Fruit fly (Drosophila melanogaster) whole organism, embryonic: Measurements from ENCODE around the gene Trs20.

Experiments used
- CG10274 ChIP-seq: fragments of 200-800 bp; sonication (Bioruptor generic); optimal IDR thresholded peaks from 3 replicates; lab custom pipeline; 2017; ENCODE audit warnings: missing biosample characterization, mild to moderate bottlenecking, missing genetic modification characterization
- CG11560 ChIP-seq: fragments of 200-800 bp; sonication (Bioruptor generic); IDR thresholded peaks from 3 replicates; pipeline ENCODE4 v1.3.6; 2022; ENCODE audit warnings: missing biosample characterization, missing genetic modification characterization
- CG11696 ChIP-seq: fragments of 200-800 bp; sonication (Bioruptor generic); IDR thresholded peaks from 2 replicates; pipeline ENCODE4 v1.3.6; 2022; ENCODE audit warnings: missing biosample characterization, missing genetic modification characterization
- CG12219 ChIP-seq: fragments of 200-800 bp; sonication (Bioruptor generic); optimal IDR thresholded peaks from 3 replicates; lab custom pipeline; 2018; ENCODE audit warnings: missing biosample characterization, mild to moderate bottlenecking, missing genetic modification characterization
- CG12236 ChIP-seq: fragments of 200-800 bp; sonication (Bioruptor generic); optimal IDR thresholded peaks from 2 replicates; lab custom pipeline; 2016; ENCODE audit warnings: missing biosample characterization, missing genetic modification characterization
- CG13424 ChIP-seq: fragments of 200-800 bp; sonication (Bioruptor generic); optimal IDR thresholded peaks from 2 replicates; lab custom pipeline; 2019; ENCODE audit warnings: missing biosample characterization, mild to moderate bottlenecking, missing genetic modification characterization, moderate library complexity
- CG14014 ChIP-seq: fragments of 200-800 bp; sonication (Bioruptor generic); IDR thresholded peaks from 2 replicates; pipeline ENCODE4 v1.3.6; 2022; ENCODE audit warnings: missing biosample characterization, missing genetic modification characterization
- CG1602 ChIP-seq: fragments of 200-800 bp; sonication (Bioruptor generic); optimal IDR thresholded peaks from 3 replicates; lab custom pipeline; 2016; ENCODE audit warnings: missing biosample characterization, missing genetic modification characterization
- CG16863 ChIP-seq: fragments of 200-800 bp; sonication (Bioruptor generic); optimal IDR thresholded peaks from 3 replicates; lab custom pipeline; 2016; ENCODE audit warnings: missing biosample characterization, missing genetic modification characterization
- CG17829 ChIP-seq: fragments of 200-800 bp; optimal IDR thresholded peaks from 2 replicates; lab custom pipeline; 2019; ENCODE audit warnings: missing biosample characterization, mild to moderate bottlenecking, missing genetic modification characterization, moderate library complexity
- CG18476 ChIP-seq: fragments of 200-800 bp; sonication (Bioruptor generic); optimal IDR thresholded peaks from 2 replicates; lab custom pipeline; 2016; ENCODE audit warnings: missing biosample characterization, mild to moderate bottlenecking, missing genetic modification characterization
- CG2129 ChIP-seq: fragments of 200-800 bp; sonication (Bioruptor generic); IDR thresholded peaks from 2 replicates; pipeline ENCODE4 v1.3.6; 2022; ENCODE audit warnings: missing biosample characterization, missing genetic modification characterization; ENCODE audit not compliant: partially characterized antibody
- CG2199 ChIP-seq: fragments of 200-800 bp; sonication (Bioruptor generic); IDR thresholded peaks from 3 replicates; pipeline ENCODE4 v1.3.6; 2022; ENCODE audit warnings: missing biosample characterization, missing genetic modification characterization
- CG2875 ChIP-seq: fragments of 200-800 bp; sonication (Bioruptor generic); optimal IDR thresholded peaks from 2 replicates; lab custom pipeline; 2017; ENCODE audit warnings: missing biosample characterization, mild to moderate bottlenecking, missing genetic modification characterization, missing genetic modification reagents
- CG30403 ChIP-seq: fragments of 200-800 bp; sonication (Bioruptor generic); optimal IDR thresholded peaks from 3 replicates; lab custom pipeline; 2016; ENCODE audit warnings: missing biosample characterization, missing genetic modification characterization
- CG33557 ChIP-seq: fragments of 200-800 bp; sonication (Bioruptor generic); optimal IDR thresholded peaks from 2 replicates; lab custom pipeline; 2019; ENCODE audit warnings: missing biosample characterization, mild to moderate bottlenecking, missing genetic modification characterization, moderate library complexity
- CG6272 ChIP-seq: fragments of 200-800 bp; sonication (Bioruptor generic); IDR thresholded peaks from 2 replicates; pipeline ENCODE4 v1.3.6; 2022; ENCODE audit warnings: missing biosample characterization, missing genetic modification characterization
- CG6854 ChIP-seq: fragments of 200-800 bp; sonication (Bioruptor generic); optimal IDR thresholded peaks from 3 replicates; lab custom pipeline; 2017; ENCODE audit warnings: missing biosample characterization, mild to moderate bottlenecking, missing genetic modification characterization
- CHES-1-like ChIP-seq: fragments of 200-800 bp; sonication (Bioruptor generic); optimal IDR thresholded peaks from 2 replicates; lab custom pipeline; 2016; ENCODE audit warnings: missing biosample characterization, missing genetic modification characterization
- Chrac-16 ChIP-seq: fragments of 200-800 bp; sonication (Bioruptor generic); optimal IDR thresholded peaks from 3 replicates; lab custom pipeline; 2016; ENCODE audit warnings: missing biosample characterization, missing genetic modification characterization
- Drgx ChIP-seq: fragments of 200-800 bp; sonication (Bioruptor generic); IDR thresholded peaks from 2 replicates; pipeline ENCODE4 v1.3.6; 2022; ENCODE audit warnings: missing biosample characterization, missing genetic modification characterization
- Gug ChIP-seq: fragments of 200-800 bp; sonication (Bioruptor generic); IDR thresholded peaks from 4 replicates; pipeline ENCODE4 v1.3.6; 2022; ENCODE audit warnings: missing biosample characterization, missing genetic modification characterization
- HLH54F ChIP-seq: fragments of 200-800 bp; sonication (Bioruptor generic); optimal IDR thresholded peaks from 3 replicates; lab custom pipeline; 2016; ENCODE audit warnings: missing biosample characterization, missing genetic modification characterization
- HmgZ ChIP-seq: fragments of 200-800 bp; sonication (Bioruptor generic); optimal IDR thresholded peaks from 2 replicates; lab custom pipeline; 2018; ENCODE audit warnings: missing biosample characterization, mild to moderate bottlenecking, missing genetic modification characterization
- Lpt ChIP-seq: fragments of >200 bp; optimal IDR thresholded peaks from 2 replicates; lab custom pipeline; 2018; ENCODE audit warnings: missing biosample characterization, missing genetic modification characterization
- MBD-R2 ChIP-seq: fragments of 200-800 bp; sonication (Bioruptor generic); IDR thresholded peaks from 2 replicates; pipeline ENCODE4 v1.3.6; 2022; ENCODE audit warnings: missing biosample characterization, missing genetic modification characterization
- Max ChIP-seq: fragments of 200-800 bp; sonication (Bioruptor generic); optimal IDR thresholded peaks from 2 replicates; lab custom pipeline; 2016; ENCODE audit warnings: missing biosample characterization, mild to moderate bottlenecking, missing genetic modification characterization
- Oli ChIP-seq: fragments of 200-800 bp; sonication (Bioruptor generic); optimal IDR thresholded peaks from 2 replicates; lab custom pipeline; 2018; ENCODE audit warnings: missing biosample characterization, mild to moderate bottlenecking, missing genetic modification characterization, moderate library complexity
- Side ChIP-seq: fragments of 200-800 bp; sonication (Bioruptor generic); optimal IDR thresholded peaks from 2 replicates; lab custom pipeline; 2016; ENCODE audit warnings: missing biosample characterization, missing genetic modification characterization
- Six4 ChIP-seq: fragments of 200-800 bp; sonication (Bioruptor generic); optimal IDR thresholded peaks from 2 replicates; lab custom pipeline; 2016; ENCODE audit warnings: missing biosample characterization, missing genetic modification characterization
- abd-A ChIP-seq: fragments of 200-800 bp; sonication (Bioruptor generic); optimal IDR thresholded peaks from 3 replicates; lab custom pipeline; 2019; ENCODE audit warnings: missing biosample characterization, mild to moderate bottlenecking, missing genetic modification characterization, moderate library complexity
- ac ChIP-seq: fragments of 200-800 bp; sonication (Bioruptor generic); optimal IDR thresholded peaks from 3 replicates; lab custom pipeline; 2017; ENCODE audit warnings: missing biosample characterization, mild to moderate bottlenecking, missing genetic modification characterization
- bowl ChIP-seq: fragments of 200-800 bp; sonication (Bioruptor generic); IDR thresholded peaks from 2 replicates; pipeline ENCODE4 v1.3.6; 2022; ENCODE audit warnings: missing biosample characterization, missing genetic modification characterization
- cg ChIP-seq: fragments of 200-800 bp; sonication (Bioruptor generic); optimal IDR thresholded peaks from 3 replicates; lab custom pipeline; 2019; ENCODE audit warnings: missing biosample characterization, mild to moderate bottlenecking, missing genetic modification characterization, moderate library complexity
- chn ChIP-seq: fragments of 200-800 bp; sonication (Bioruptor generic); optimal IDR thresholded peaks from 2 replicates; lab custom pipeline; 2016; ENCODE audit warnings: missing biosample characterization, missing genetic modification characterization
- crc ChIP-seq: fragments of 200-800 bp; sonication (Bioruptor generic); optimal IDR thresholded peaks from 2 replicates; lab custom pipeline; 2016; ENCODE audit warnings: missing biosample characterization, missing genetic modification characterization
- gem ChIP-seq: fragments of 200-800 bp; sonication (Bioruptor generic); optimal IDR thresholded peaks from 2 replicates; lab custom pipeline; 2019; ENCODE audit warnings: missing biosample characterization, mild to moderate bottlenecking, missing genetic modification characterization, moderate library complexity
- jing ChIP-seq: fragments of 200-800 bp; sonication (Bioruptor generic); optimal IDR thresholded peaks from 2 replicates; lab custom pipeline; 2018; ENCODE audit warnings: missing biosample characterization, mild to moderate bottlenecking, missing genetic modification characterization
- kni ChIP-seq: fragments of 200-800 bp; sonication (Bioruptor generic); optimal IDR thresholded peaks from 3 replicates; lab custom pipeline; 2017; ENCODE audit warnings: mild to moderate bottlenecking, missing biosample characterization, missing genetic modification reagents, missing genetic modification characterization
- lola ChIP-seq, 3 experiments: fragments of >200 bp in 2 of 3; fragments of 200-800 bp in 1 of 3; sonication (Bioruptor generic) in 1 of 3; optimal IDR thresholded peaks; 2 replicates each; lab custom pipeline; 2017 to 2019; ENCODE audit warnings: missing biosample characterization in 3 of 3, missing genetic modification characterization in 3 of 3, mild to moderate bottlenecking in 1 of 3, moderate library complexity in 1 of 3
- pita ChIP-seq: fragments of 200-800 bp; sonication (Bioruptor generic); optimal IDR thresholded peaks from 2 replicates; lab custom pipeline; 2017; ENCODE audit warnings: missing biosample characterization, mild to moderate bottlenecking, missing genetic modification characterization
- pnt ChIP-seq: fragments of 200-800 bp; sonication (Bioruptor generic); optimal IDR thresholded peaks from 3 replicates; lab custom pipeline; 2016; ENCODE audit warnings: missing biosample characterization, missing genetic modification characterization
- pzg ChIP-seq: fragments of 200-800 bp; sonication (Bioruptor generic); optimal IDR thresholded peaks from 3 replicates; lab custom pipeline; 2018; ENCODE audit warnings: missing biosample characterization, mild to moderate bottlenecking, missing genetic modification characterization, moderate library complexity
- sc ChIP-seq, 3 experiments: fragments of >200 bp in 2 of 3; fragments of 200-800 bp in 1 of 3; sonication (Bioruptor generic) in 1 of 3; optimal IDR thresholded peaks; 2 replicates in 2 of 3; 3 replicates in 1 of 3; lab custom pipeline; 2017; ENCODE audit warnings: mild to moderate bottlenecking in 1 of 3, missing biosample characterization in 1 of 3, missing genetic modification characterization in 1 of 3, missing genetic modification reagents in 1 of 3
- sd ChIP-seq: fragments of 200-800 bp; sonication (Bioruptor generic); optimal IDR thresholded peaks from 3 replicates; lab custom pipeline; 2018; ENCODE audit warnings: missing biosample characterization, mild to moderate bottlenecking, missing genetic modification characterization, moderate library complexity
- sim ChIP-seq: fragments of 200-800 bp; sonication (Bioruptor generic); IDR thresholded peaks from 2 replicates; pipeline ENCODE4 v1.3.6; 2022; ENCODE audit warnings: missing biosample characterization, missing genetic modification characterization
- so ChIP-seq: fragments of 200-800 bp; sonication (Bioruptor generic); IDR thresholded peaks from 3 replicates; pipeline ENCODE4 v1.3.6; 2022; ENCODE audit warnings: missing biosample characterization, missing genetic modification characterization
- tio ChIP-seq: fragments of 200-800 bp; sonication (Bioruptor generic); optimal IDR thresholded peaks from 2 replicates; lab custom pipeline; 2017; ENCODE audit warnings: missing biosample characterization, missing genetic modification characterization, inconsistent platforms
- tx ChIP-seq: fragments of 200-800 bp; sonication (Bioruptor generic); optimal IDR thresholded peaks from 2 replicates; lab custom pipeline; 2016; ENCODE audit warnings: missing biosample characterization, missing genetic modification characterization
- zf30C ChIP-seq: fragments of 200-800 bp; sonication (Bioruptor generic); optimal IDR thresholded peaks from 3 replicates; lab custom pipeline; 2018; ENCODE audit warnings: missing biosample characterization, mild to moderate bottlenecking, missing genetic modification characterization

The Trs20 gene

dm6 chr3L:16105528-16105927, 25.9 kb downstream of the Trs20 start, which contains the start of the genes IntS9 and CG43295 (continued):
- TF ChIP-seq jing (GFP tag; lab: Kevin White, UChicago) (no peak), CG13424 (peak; percentile 78), CG1602 (GFP tag; lab: Kevin White, UChicago) (peak; percentile 81), HmgZ (tag; lab: Kevin White, UChicago) (peak; percentile 74), CG16863 (GFP tag; lab: Kevin White, UChicago) (peak; percentile 87), CG6854 (GFP tag; lab: Kevin White, UChicago) (peak; percentile 5), Side (GFP tag; lab: Kevin White, UChicago) (peak; percentile 87), CG30403 (GFP tag; lab: Kevin White, UChicago) (peak; percentile 90), pita (GFP tag; lab: Kevin White, UChicago) (no peak), CG17829 (peak; percentile 82), tx (GFP tag; lab: Kevin White, UChicago) (peak; percentile 77), Max (GFP tag; lab: Kevin White, UChicago) (peak; percentile 78), CG12219 (GFP tag; lab: Kevin White, UChicago) (peak; percentile 69), abd-A (tag; lab: Kevin White, UChicago) (no peak), CG14014 (GFP tag; lab: Robert Waterston, UW) (peak; percentile 71), HLH54F (GFP tag; lab: Kevin White, UChicago) (peak; percentile 89), cg (GFP tag; lab: Kevin White, UChicago) (no peak), CG11696 (peak; percentile 65), tio (GFP tag; lab: Kevin White, UChicago) (peak; percentile 77), sim (peak; percentile 60; the same call in 1 of the 2 replicates), pzg (GFP tag; lab: Kevin White, UChicago) (peak; percentile 49), gem (no peak), pnt (GFP tag; lab: Kevin White, UChicago) (peak; percentile 83), Drgx (peak; percentile 84), CHES-1-like (GFP tag; lab: Kevin White, UChicago) (peak; percentile 88), Oli (peak; percentile 68), CG10274 (GFP tag; lab: Kevin White, UChicago) (peak; percentile 39), zf30C (GFP tag; lab: Kevin White, UChicago) (no peak), sd (tag; lab: Kevin White, UChicago) (no peak), ac (GFP tag; lab: Kevin White, UChicago) (peak; percentile 7), crc (GFP tag; lab: Kevin White, UChicago) (peak; percentile 77), MBD-R2 (GFP tag; lab: Robert Waterston, UW) (peak; percentile 94), CG2875 (GFP tag; lab: Kevin White, UChicago) (peak; percentile 73), lola (GFP tag; optimal IDR thresholded peaks at IDR 0.05; lab: Kevin White, UChicago) (peak in 1 of 3 experiments; percentile 76), CG18476 (GFP tag; lab: Kevin White, UChicago) (peak; percentile 83), Six4 (GFP tag; lab: Kevin White, UChicago) (peak; percentile 82), Chrac-16 (GFP tag; lab: Kevin White, UChicago) (peak; percentile 89), sc (optimal IDR thresholded peaks at IDR 0.05; lab: Kevin White, UChicago) (no peak), sc (GFP tag; optimal IDR thresholded peaks at IDR 0.05; lab: Kevin White, UChicago) (peak; percentile 55), kni (no peak), CG11560 (tag; lab: Robert Waterston, UW) (peak; percentile 56; the same call in 1 of the 3 replicates), Gug (GFP tag; lab: Robert Waterston, UW) (peak; percentile 68), CG12236 (GFP tag; lab: Kevin White, UChicago) (peak; percentile 72), chn (peak; percentile 90), so (GFP tag; lab: Robert Waterston, UW) (peak; percentile 69; the same call in 2 of the 3 replicates), CG33557 (peak; percentile 63), Lpt (no peak), CG2199 (GFP tag; lab: Robert Waterston, UW) (peak; percentile 74; the same call in 2 of the 3 replicates), CG2129 (GFP tag; lab: Robert Waterston, UW) (no peak), CG6272 (peak; percentile 77), bowl (GFP tag; lab: Robert Waterston, UW) (peak; percentile 36; the same call in 1 of the 2 replicates)
